Fruit fly (Drosophila melanogaster): ENCODE data around the gene CG7202.

The CG7202 gene

DNA sequence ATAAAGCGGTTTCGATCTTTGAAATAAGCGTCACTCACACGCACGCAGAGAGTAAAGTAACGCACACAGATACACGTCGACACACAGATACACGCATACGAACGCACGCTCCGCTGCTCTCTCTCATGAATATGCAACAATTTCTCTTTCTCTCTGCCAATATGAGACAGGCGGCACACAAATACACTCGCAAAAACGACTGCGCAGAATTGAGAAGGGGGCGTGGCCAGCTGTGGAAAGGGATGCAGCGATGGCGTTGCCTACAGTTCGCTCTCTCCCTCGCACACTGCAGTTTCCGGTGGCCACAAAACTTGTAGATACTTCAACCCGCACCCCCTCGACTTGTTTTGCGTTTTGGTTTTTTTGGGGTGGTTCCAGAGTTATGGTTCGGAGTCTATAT is 12.9 kb downstream of the CG7202 start (continued):
- TF ChIP-seq kni (GFP tag; optimal IDR thresholded peaks at IDR 0.05) (peak; percentile 67), kay (GFP tag; optimal IDR thresholded peaks at IDR 0.05) (no peak), CG9727 (GFP tag; optimal IDR thresholded peaks at IDR 0.05) (peak; percentile 33), CG10321 (GFP tag; IDR thresholded peaks at IDR 0.05) (peak; percentile 92), her (GFP tag; optimal IDR thresholded peaks at IDR 0.05) (peak; percentile 75), ftz-f1 (GFP tag; optimal IDR thresholded peaks at IDR 0.05) (no peak), Nf-YA (GFP tag; IDR thresholded peaks at IDR 0.05) (peak; percentile 86), h (optimal IDR thresholded peaks at IDR 0.05) (no peak), CG1792 (GFP tag; optimal IDR thresholded peaks at IDR 0.05) (no peak), ind (GFP tag; optimal IDR thresholded peaks at IDR 0.05) (no peak), CHES-1-like (GFP tag; optimal IDR thresholded peaks at IDR 0.05) (no peak), Doc3 (GFP tag; IDR thresholded peaks at IDR 0.05; ENCODE audit: partially characterized antibody) (no peak), eve (GFP tag; optimal IDR thresholded peaks at IDR 0.05) (no peak), Asciz (GFP tag; optimal IDR thresholded peaks at IDR 0.05) (peak; percentile 63), trem (tag; optimal IDR thresholded peaks at IDR 0.05) (no peak), CG14667 (GFP tag; IDR thresholded peaks at IDR 0.05) (no peak), Atf6 (GFP tag; IDR thresholded peaks at IDR 0.05) (peak; percentile 11; the same call in 1 of the 2 replicates), CG12659 (GFP tag; optimal IDR thresholded peaks at IDR 0.05) (no peak), al (GFP tag; IDR thresholded peaks at IDR 0.05) (no peak), amos (GFP tag; IDR thresholded peaks at IDR 0.05; ENCODE audit: partially characterized antibody) (no peak), cad (GFP tag; optimal IDR thresholded peaks at IDR 0.05) (no peak), NK7.1 (GFP tag; optimal IDR thresholded peaks at IDR 0.05) (no peak), otp (GFP tag; IDR thresholded peaks at IDR 0.05) (peak; percentile 69; the same call in 2 of the 3 replicates), CG30020 (tag; optimal IDR thresholded peaks at IDR 0.05) (no peak), Bdp1 (GFP tag; optimal IDR thresholded peaks at IDR 0.05) (no peak), knrl (GFP tag; IDR thresholded peaks at IDR 0.05; ENCODE audit: partially characterized antibody) (no peak), az2 (GFP tag; optimal IDR thresholded peaks at IDR 0.05) (no peak), trh (GFP tag; optimal IDR thresholded peaks at IDR 0.05) (no peak), gfzf (GFP tag; optimal IDR thresholded peaks at IDR 0.05) (no peak), CG14014 (GFP tag; IDR thresholded peaks at IDR 0.05) (no peak), dm (GFP tag; optimal IDR thresholded peaks at IDR 0.05) (no peak), toy (GFP tag; IDR thresholded peaks at IDR 0.05) (no peak), CG31224 (GFP tag; IDR thresholded peaks at IDR 0.05) (no peak), CG15514 (GFP tag; optimal IDR thresholded peaks at IDR 0.05) (peak; percentile 1), CG12391 (tag; optimal IDR thresholded peaks at IDR 0.05) (peak; percentile 27), CG8290 (GFP tag; optimal IDR thresholded peaks at IDR 0.05) (no peak), CG8290 (tag; optimal IDR thresholded peaks at IDR 0.05) (peak in 1 of 2 experiments; percentile 24), CG34422 (GFP tag; IDR thresholded peaks at IDR 0.05) (no peak), BEAF-32 (GFP tag; optimal IDR thresholded peaks at IDR 0.05) (no peak), CG33213 (GFP tag; optimal IDR thresholded peaks at IDR 0.05) (no peak), CG17612 (GFP tag; IDR thresholded peaks at IDR 0.05) (no peak), CG3065 (GFP tag; optimal IDR thresholded peaks at IDR 0.05) (peak; percentile 76), CG4617 (GFP tag; optimal IDR thresholded peaks at IDR 0.05; ENCODE audit: borderline replicate concordance) (no peak), CG1529 (GFP tag; optimal IDR thresholded peaks at IDR 0.05) (peak; percentile 50), CG31365 (tag; optimal IDR thresholded peaks at IDR 0.05) (peak; percentile 56), CG7786 (GFP tag; optimal IDR thresholded peaks at IDR 0.05) (no peak), Sox100B (GFP tag; optimal IDR thresholded peaks at IDR 0.05) (peak; percentile 30), CG2875 (GFP tag; optimal IDR thresholded peaks at IDR 0.05) (peak; percentile 62), CG2712 (tag; optimal IDR thresholded peaks at IDR 0.05) (peak; percentile 4), gcm (GFP tag; optimal IDR thresholded peaks at IDR 0.05) (peak; percentile 79), gem (tag; optimal IDR thresholded peaks at IDR 0.05) (no peak), CG10267 (tag; optimal IDR thresholded peaks at IDR 0.05) (no peak)
